Fruit fly (Drosophila melanogaster): Measurements from ENCODE around the gene CG18814.

The CG18814 gene

DNA sequence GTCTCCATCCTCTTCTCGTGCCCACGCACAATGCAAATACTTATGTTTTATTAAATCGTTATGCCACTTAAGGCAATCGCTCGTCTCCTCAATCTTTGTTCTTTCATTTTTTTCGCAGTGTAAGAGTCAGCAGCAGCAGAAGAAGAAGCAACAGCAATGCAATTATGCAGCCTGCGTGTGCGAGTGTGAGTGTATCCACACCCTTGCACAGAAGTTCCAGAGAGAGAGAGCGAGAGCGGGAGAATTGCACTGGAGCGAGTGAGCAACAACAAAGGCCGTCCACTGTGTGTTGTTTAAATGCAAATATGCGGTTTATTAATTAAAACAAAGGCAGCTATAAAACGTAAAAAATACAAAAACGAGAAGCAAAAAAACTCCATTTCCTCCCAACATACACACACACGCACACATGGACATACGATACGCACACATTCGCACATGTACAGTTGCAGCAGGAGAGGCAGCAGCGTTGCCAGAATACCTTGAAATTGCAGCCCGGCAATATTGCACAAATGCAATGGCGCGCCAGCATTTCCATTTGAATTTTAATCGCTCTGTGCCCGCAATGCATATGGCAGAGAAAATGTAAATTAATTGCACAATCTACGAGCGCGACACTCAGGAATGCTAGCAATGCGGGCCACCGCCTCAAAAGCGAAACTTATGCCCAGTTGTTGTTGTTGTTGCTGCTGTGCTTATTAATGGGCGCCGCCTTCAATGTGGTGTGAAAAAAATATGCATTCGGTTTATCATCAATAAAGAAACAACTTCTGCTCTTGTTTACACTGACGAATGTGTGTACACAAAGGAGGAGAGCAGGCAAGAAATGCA, 39.2 kb downstream of the CG18814 start (continued):
- peak; percentile 56 for TF ChIP-seq CG4328 (GFP tag; optimal IDR thresholded peaks at IDR 0.05)
- TF ChIP-seq CG16813 (GFP tag; IDR thresholded peaks at IDR 0.05; ENCODE audit: partially characterized antibody): no peak
- no peak for TF ChIP-seq jigr1 (GFP tag; IDR thresholded peaks at IDR 0.05)
- TF ChIP-seq CG4730 (GFP tag; IDR thresholded peaks at IDR 0.05): no peak
- no peak for TF ChIP-seq Dip2 (GFP tag; IDR thresholded peaks at IDR 0.05)
- no peak for TF ChIP-seq sna (GFP tag; IDR thresholded peaks at IDR 0.05; ENCODE audit: partially characterized antibody)
- TF ChIP-seq lola (GFP tag; optimal IDR thresholded peaks at IDR 0.05): peak in 1 of 3 experiments; percentile 64
- peak; percentile 11 for TF ChIP-seq HHEX (GFP tag; optimal IDR thresholded peaks at IDR 0.05)
- TF ChIP-seq pfk (GFP tag; optimal IDR thresholded peaks at IDR 0.05): peak; percentile 48
- TF ChIP-seq CG13775 (GFP tag; optimal IDR thresholded peaks at IDR 0.05): peak; percentile 44
- TF ChIP-seq chif (GFP tag; optimal IDR thresholded peaks at IDR 0.05): peak; percentile 29 to 62
- peak; percentile 26 for TF ChIP-seq Nf-YB (GFP tag; optimal IDR thresholded peaks at IDR 0.05)
- TF ChIP-seq Sry-δ (GFP tag; optimal IDR thresholded peaks at IDR 0.05): peak; percentile 17
- peak; percentile 36 for TF ChIP-seq CG12104 (GFP tag; optimal IDR thresholded peaks at IDR 0.05)
- peak; percentile 70 for TF ChIP-seq CG6813 (GFP tag; optimal IDR thresholded peaks at IDR 0.05)
- peak; percentile 21 for TF ChIP-seq Jarid2 (GFP tag; optimal IDR thresholded peaks at IDR 0.05)
- no peak for TF ChIP-seq CG6272 (GFP tag; IDR thresholded peaks at IDR 0.05)
- TF ChIP-seq CG11504 (tag; optimal IDR thresholded peaks at IDR 0.05): peak; percentile 2
- no peak for TF ChIP-seq CG13287 (GFP tag; IDR thresholded peaks at IDR 0.05; ENCODE audit: partially characterized antibody)
- TF ChIP-seq PHDP (tag; optimal IDR thresholded peaks at IDR 0.05): no peak
- no peak for TF ChIP-seq tio (GFP tag; optimal IDR thresholded peaks at IDR 0.05)
- no peak for TF ChIP-seq CG31224 (GFP tag; IDR thresholded peaks at IDR 0.05)
- no peak for TF ChIP-seq Dfd (GFP tag; optimal IDR thresholded peaks at IDR 0.05)
- no peak for TF ChIP-seq CG2129 (GFP tag; IDR thresholded peaks at IDR 0.05; ENCODE audit: partially characterized antibody)
- TF ChIP-seq CTCF (GFP tag; optimal IDR thresholded peaks at IDR 0.05): peak; percentile 41
- TF ChIP-seq Side (GFP tag; optimal IDR thresholded peaks at IDR 0.05): peak; percentile 32
- peak; percentile 51 for TF ChIP-seq btn (GFP tag; optimal IDR thresholded peaks at IDR 0.05)
- peak; percentile 24 for TF ChIP-seq CG10654 (GFP tag; optimal IDR thresholded peaks at IDR 0.05)
- no peak for TF ChIP-seq CG6765 (GFP tag; optimal IDR thresholded peaks at IDR 0.05)
- TF ChIP-seq abd-A (tag; optimal IDR thresholded peaks at IDR 0.05): no peak
- no peak for TF ChIP-seq nmo (GFP tag; optimal IDR thresholded peaks at IDR 0.05)
- peak; percentile 29 for TF ChIP-seq bcd (GFP tag; optimal IDR thresholded peaks at IDR 0.05)
- TF ChIP-seq CG15073 (GFP tag; optimal IDR thresholded peaks at IDR 0.05): no peak
- no peak for TF ChIP-seq gt (GFP tag; IDR thresholded peaks at IDR 0.05)
- peak; percentile 40 for TF ChIP-seq CG10543 (GFP tag; optimal IDR thresholded peaks at IDR 0.05)
- peak; percentile 33 for TF ChIP-seq CG3163 (GFP tag; optimal IDR thresholded peaks at IDR 0.05)
- no peak for TF ChIP-seq hkb (optimal IDR thresholded peaks at IDR 0.05)
- TF ChIP-seq hkb (GFP tag; IDR thresholded peaks at IDR 0.05): no peak
- TF ChIP-seq CG30020 (tag; optimal IDR thresholded peaks at IDR 0.05): no peak
- TF ChIP-seq H15 (GFP tag; IDR thresholded peaks at IDR 0.05): no peak
- TF ChIP-seq CG7786 (GFP tag; optimal IDR thresholded peaks at IDR 0.05): no peak
- no peak for TF ChIP-seq sens-2 (GFP tag; IDR thresholded peaks at IDR 0.05)
- no peak for TF ChIP-seq vnd (GFP tag; IDR thresholded peaks at IDR 0.05; ENCODE audit: partially characterized antibody)
- no peak for TF ChIP-seq CG6683 (GFP tag; optimal IDR thresholded peaks at IDR 0.05)
- TF ChIP-seq Bdp1 (GFP tag; optimal IDR thresholded peaks at IDR 0.05): peak; percentile 33
- TF ChIP-seq chinmo (GFP tag; IDR thresholded peaks at IDR 0.05; ENCODE audit: partially characterized antibody): no peak
- peak; percentile 55 for TF ChIP-seq bab2 (GFP tag; optimal IDR thresholded peaks at IDR 0.05)
- TF ChIP-seq CG30431 (GFP tag; optimal IDR thresholded peaks at IDR 0.05): peak; percentile 17
- no peak for TF ChIP-seq Hey (tag; optimal IDR thresholded peaks at IDR 0.05)

Measured in whole organism, embryonic.